Comparison of ENCODE assay signal across 1 fruit fly cellular context in genomic region chr3R:16356863-16357215, dm6.
A peak's percentile ranks its signal among the peaks of the same experiment; 100 is the strongest.
TF ChIP-seq lines count a peak whose summit lies in the region.

CG10311 (minus strand) TSS chr3R:16357015.

TF ChIP-seq in whole organism, embryonic, 481 proteins besides CTCF, POLR2A, EP300 and RAD21 (continued from another document):
- TF ChIP-seq slbo (GFP tag; IDR thresholded peaks at IDR 0.05; lab: Robert Waterston, UW) (peak; percentile 24; the same call in 1 of the 2 replicates), sd (tag; optimal IDR thresholded peaks at IDR 0.05; lab: Kevin White, UChicago) (no peak), ac (GFP tag; optimal IDR thresholded peaks at IDR 0.05; lab: Kevin White, UChicago) (no peak), CG13287 (GFP tag; IDR thresholded peaks at IDR 0.05; lab: Robert Waterston, UW; ENCODE audit: partially characterized antibody) (peak; percentile 55; the same call in 1 of the 2 replicates), inv (GFP tag; IDR thresholded peaks at IDR 0.05; lab: Robert Waterston, UW; ENCODE audit: partially characterized antibody) (peak; percentile 28; the same call in 1 of the 2 replicates), dati (GFP tag; IDR thresholded peaks at IDR 0.05; lab: Robert Waterston, UW) (no peak), amos (GFP tag; IDR thresholded peaks at IDR 0.05; lab: Robert Waterston, UW; ENCODE audit: partially characterized antibody) (peak; percentile 46; the same call in 1 of the 2 replicates), Atf6 (GFP tag; IDR thresholded peaks at IDR 0.05; lab: Robert Waterston, UW) (0 out of 2 replicates have a peak, but pooled peaks have one; percentile 18), CG15514 (GFP tag; optimal IDR thresholded peaks at IDR 0.05; lab: Kevin White, UChicago) (peak; percentile 28), CG10543 (GFP tag; optimal IDR thresholded peaks at IDR 0.05; lab: Kevin White, UChicago) (peak; percentile 71), Meics (GFP tag; optimal IDR thresholded peaks at IDR 0.05; lab: Kevin White, UChicago) (peak; percentile 1), kay (GFP tag; optimal IDR thresholded peaks at IDR 0.05; lab: Kevin White, UChicago) (no peak), CG9817 (tag; optimal IDR thresholded peaks at IDR 0.05; lab: Kevin White, UChicago) (no peak), MBD-R2 (GFP tag; IDR thresholded peaks at IDR 0.05; lab: Robert Waterston, UW) (peak; percentile 16; the same call in 1 of the 2 replicates), Hr39 (optimal IDR thresholded peaks at IDR 0.05; lab: Kevin White, UChicago) (no peak), CG17186 (GFP tag; optimal IDR thresholded peaks at IDR 0.05; lab: Kevin White, UChicago) (no peak), CG12391 (tag; optimal IDR thresholded peaks at IDR 0.05; lab: Kevin White, UChicago) (no peak), Trl (optimal IDR thresholded peaks at IDR 0.05; lab: Kevin White, UChicago) (peak in 1 of 2 experiments; percentile 46), Trl (GFP tag; optimal IDR thresholded peaks at IDR 0.05; lab: Kevin White, UChicago) (no peak), Dll (GFP tag; IDR thresholded peaks at IDR 0.05; lab: Robert Waterston, UW; ENCODE audit: partially characterized antibody) (0 out of 4 replicates have a peak, but pooled peaks have one; percentile 22), CG3163 (GFP tag; optimal IDR thresholded peaks at IDR 0.05; lab: Kevin White, UChicago) (no peak), cg (GFP tag; optimal IDR thresholded peaks at IDR 0.05; lab: Kevin White, UChicago) (no peak), CG17912 (GFP tag; optimal IDR thresholded peaks at IDR 0.05; lab: Kevin White, UChicago) (no peak), CG1792 (GFP tag; optimal IDR thresholded peaks at IDR 0.05; lab: Kevin White, UChicago) (no peak), Antp (GFP tag; optimal IDR thresholded peaks at IDR 0.05; lab: Kevin White, UChicago) (no peak), mirr (GFP tag; optimal IDR thresholded peaks at IDR 0.05; lab: Kevin White, UChicago) (peak; percentile 8), Dbx (GFP tag; IDR thresholded peaks at IDR 0.05; lab: Robert Waterston, UW) (0 out of 3 replicates have a peak, but pooled peaks have one; percentile 30), sob (GFP tag; IDR thresholded peaks at IDR 0.05; lab: Robert Waterston, UW) (0 out of 2 replicates have a peak, but pooled peaks have one; percentile 32), CG1233 (GFP tag; optimal IDR thresholded peaks at IDR 0.05; lab: Kevin White, UChicago) (no peak), chinmo (GFP tag; IDR thresholded peaks at IDR 0.05; lab: Robert Waterston, UW; ENCODE audit: partially characterized antibody) (peak; percentile 70; the same call in 1 of the 4 replicates), Xrp1 (GFP tag; IDR thresholded peaks at IDR 0.05; lab: Robert Waterston, UW) (0 out of 2 replicates have a peak, but pooled peaks have one; percentile 10), NFAT (GFP tag; IDR thresholded peaks at IDR 0.05; lab: Robert Waterston, UW) (peak; percentile 28; the same call in 1 of the 2 replicates), HLH4C (GFP tag; IDR thresholded peaks at IDR 0.05; lab: Robert Waterston, UW; ENCODE audit: partially characterized antibody) (no peak), CG32532 (GFP tag; IDR thresholded peaks at IDR 0.05; lab: Robert Waterston, UW) (peak; percentile 17; the same call in 1 of the 2 replicates), CG12299 (tag; optimal IDR thresholded peaks at IDR 0.05; lab: Kevin White, UChicago) (no peak), CG32767 (GFP tag; IDR thresholded peaks at IDR 0.05; lab: Robert Waterston, UW) (no peak), CG13624 (GFP tag; optimal IDR thresholded peaks at IDR 0.05; lab: Kevin White, UChicago) (peak; percentile 51), Rfx (GFP tag; IDR thresholded peaks at IDR 0.05; lab: Robert Waterston, UW) (peak; percentile 40; the same call in 1 of the 2 replicates), CG34376 (GFP tag; optimal IDR thresholded peaks at IDR 0.05; lab: Kevin White, UChicago) (peak; percentile 58), BtbVII (GFP tag; optimal IDR thresholded peaks at IDR 0.05; lab: Kevin White, UChicago) (no peak), CG8290 (GFP tag; optimal IDR thresholded peaks at IDR 0.05; lab: Kevin White, UChicago) (no peak), CG8290 (tag; optimal IDR thresholded peaks at IDR 0.05; lab: Kevin White, UChicago) (peak in 1 of 2 experiments; percentile 50), CG1529 (GFP tag; optimal IDR thresholded peaks at IDR 0.05; lab: Kevin White, UChicago) (no peak), CG11696 (GFP tag; IDR thresholded peaks at IDR 0.05; lab: Robert Waterston, UW) (no peak), unc-4 (GFP tag; IDR thresholded peaks at IDR 0.05; lab: Robert Waterston, UW; ENCODE audit: partially characterized antibody) (0 out of 2 replicates have a peak, but pooled peaks have one; percentile 24), Deaf1 (tag; optimal IDR thresholded peaks at IDR 0.05; lab: Kevin White, UChicago) (peak; percentile 58), Lhr (GFP tag; optimal IDR thresholded peaks at IDR 0.05; lab: Kevin White, UChicago) (no peak), chm (GFP tag; IDR thresholded peaks at IDR 0.05; lab: Robert Waterston, UW) (peak; percentile 31; the same call in 1 of the 2 replicates), so (GFP tag; IDR thresholded peaks at IDR 0.05; lab: Robert Waterston, UW) (0 out of 3 replicates have a peak, but pooled peaks have one; percentile 12)
